Worm (Caenorhabditis elegans) whole organism, midembryonic: Measurements from ENCODE around the gene F17E9.3.

ENCODE experiments used
- flt-1 ChIP-seq: fragments of 200-800 bp; sonication (Bioruptor generic); IDR thresholded peaks from 2 replicates; pipeline ENCODE4 v1.3.6; 2022; ENCODE audit warnings: missing genetic modification characterization, missing compliant biosample characterization
- klf-2 ChIP-seq: fragments of 200-800 bp; sonication (Bioruptor generic); conservative IDR thresholded peaks from 2 replicates; pipeline ENCODE4 v1.3.6; 2022; ENCODE audit warnings: missing genetic modification reagents, missing genetic modification characterization, missing compliant biosample characterization
- med-1 ChIP-seq: sonication (generic microtip); optimal IDR thresholded peaks from 2 replicates; lab custom pipeline; 2017; ENCODE audit warnings: missing genetic modification characterization, mild to moderate bottlenecking, missing compliant biosample characterization, antibody characterized with exemption, missing genetic modification reagents; ENCODE audit not compliant: insufficient read depth
- ref-1 ChIP-seq: fragments of 200-800 bp; sonication (Bioruptor generic); conservative IDR thresholded peaks from 2 replicates; pipeline ENCODE4 v1.3.6; 2022; ENCODE audit warnings: missing genetic modification reagents, missing genetic modification characterization, missing compliant biosample characterization
- tab-1 ChIP-seq: fragments of 200-800 bp; sonication (Bioruptor generic); IDR thresholded peaks from 2 replicates; pipeline ENCODE4 v1.3.6; 2022; ENCODE audit warnings: missing genetic modification characterization, missing compliant biosample characterization

- TF ChIP-seq ref-1 (no peak), flt-1 (GFP tag; lab: Robert Waterston, UW) (no peak), med-1 (GFP tag; lab: Kevin White, UChicago) (no peak), tab-1 (GFP tag; lab: Robert Waterston, UW) (no peak), klf-2 (GFP tag; lab: Robert Waterston, UW) (no peak)
These were observed 2.6 kb downstream of the F17E9.3 start for ce11 chrIV:8357299-8357698.
